Fruit fly (Drosophila melanogaster): ENCODE data around the gene CG6503.

The CG6503 gene

DNA sequence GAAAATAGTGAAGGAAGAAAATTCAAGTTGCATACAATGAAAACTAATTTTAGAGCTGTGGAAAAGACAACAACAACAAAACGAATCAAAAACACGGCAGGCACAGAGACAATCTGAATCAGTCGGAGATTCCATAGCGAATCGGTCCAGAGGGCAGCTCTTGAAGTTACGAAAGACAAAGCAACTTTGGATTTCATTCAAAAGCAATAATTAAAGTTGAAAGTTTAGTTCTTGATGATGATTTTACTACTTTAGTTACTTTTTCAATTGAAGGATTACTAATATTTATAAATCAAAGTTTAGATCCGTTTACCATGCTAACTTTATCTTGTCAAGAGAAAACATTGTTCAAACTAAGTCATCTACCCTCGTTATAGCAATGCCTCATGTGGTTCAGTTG lies 18.4 kb upstream of the CG6503 start:
- TF ChIP-seq CTCF (optimal IDR thresholded peaks at IDR 0.05), result no peak
- TF ChIP-seq CG8478 (optimal IDR thresholded peaks at IDR 0.05), result no peak

- no peak for TF ChIP-seq CTCF (optimal IDR thresholded peaks at IDR 0.05)
- no peak for TF ChIP-seq CG8478 (optimal IDR thresholded peaks at IDR 0.05)
These were observed 17.8 kb upstream of the CG6503 start for dm6 chr3R:26442609-26443180.

dm6 chr3R:26440455-26441196 lies 15.7 kb upstream of the CG6503 start, which contains the start of gene tx:
TSS of gene tx (plus strand) at chr3R:26440778.
- no peak for TF ChIP-seq CTCF (optimal IDR thresholded peaks at IDR 0.05)
- TF ChIP-seq CG8478 (optimal IDR thresholded peaks at IDR 0.05), result no peak

DNA sequence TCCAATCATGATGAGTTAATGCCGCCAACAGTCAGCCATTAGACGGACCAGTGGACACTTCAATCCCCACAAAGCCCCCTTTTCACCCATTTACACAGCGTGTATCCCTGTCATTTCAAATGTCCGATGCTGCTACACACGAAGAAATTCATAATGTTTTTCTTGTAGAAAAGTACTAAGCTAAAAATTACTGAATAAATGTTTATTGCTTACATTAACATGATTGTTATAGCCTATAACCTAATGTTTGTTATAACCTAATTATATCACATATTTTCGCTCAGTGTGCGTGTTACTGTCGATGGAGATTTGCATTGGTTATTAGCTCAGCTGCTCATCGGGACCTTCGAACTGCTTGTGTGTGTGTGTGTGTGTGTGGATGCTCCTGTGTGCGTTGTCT lies 11.6 kb upstream of the CG6503 start:
- TF ChIP-seq CTCF (optimal IDR thresholded peaks at IDR 0.05) (no peak), CG8478 (optimal IDR thresholded peaks at IDR 0.05) (no peak)

DNA sequence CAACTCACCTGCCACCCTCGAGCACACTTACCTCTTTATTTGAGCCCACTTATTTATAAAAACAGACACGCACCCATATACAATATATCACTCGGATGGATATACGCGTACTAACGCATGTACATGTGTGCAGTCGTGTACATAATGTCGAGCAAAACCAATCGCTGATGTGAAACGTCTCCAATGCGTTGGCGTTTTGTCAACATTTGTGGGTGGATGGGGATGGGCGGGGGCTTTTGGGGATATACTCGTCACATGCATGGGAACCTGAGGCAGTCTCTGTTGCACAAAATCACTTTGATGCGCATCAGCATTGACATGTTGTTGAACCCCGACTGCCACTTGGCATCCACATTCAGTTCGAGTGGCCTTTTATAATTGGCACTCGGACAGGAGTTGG lies 11.1 kb upstream of the CG6503 start:
- TF ChIP-seq CG8478 (optimal IDR thresholded peaks at IDR 0.05), result no peak
- TF ChIP-seq CTCF (optimal IDR thresholded peaks at IDR 0.05), result no peak

DNA sequence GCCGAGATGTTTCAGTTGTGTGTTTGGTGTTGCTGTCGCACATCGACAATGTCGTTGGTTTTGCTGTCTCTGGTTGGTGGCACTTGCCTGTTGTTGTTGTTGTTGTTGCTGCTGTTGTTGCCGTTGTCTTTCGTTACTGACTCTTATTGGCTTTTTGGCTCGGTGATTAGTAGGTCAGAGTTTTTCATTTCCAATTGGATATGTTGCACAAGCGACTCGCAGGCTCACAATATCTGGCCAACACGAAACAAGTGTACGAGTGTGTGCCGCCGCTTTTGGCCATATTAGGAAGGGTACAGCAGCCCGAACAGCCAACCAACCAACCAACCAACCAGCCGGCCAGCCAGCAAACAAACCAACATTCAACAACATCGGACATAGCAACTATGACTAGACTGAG lies 8.8 kb upstream of the CG6503 start:
- TF ChIP-seq CG8478 (optimal IDR thresholded peaks at IDR 0.05) (no peak), CTCF (optimal IDR thresholded peaks at IDR 0.05) (no peak)

- no peak for TF ChIP-seq CG8478 (optimal IDR thresholded peaks at IDR 0.05)
- no peak for TF ChIP-seq CTCF (optimal IDR thresholded peaks at IDR 0.05)
These were observed 8.1 kb upstream of the CG6503 start for dm6 chr3R:26432978-26433377.

DNA sequence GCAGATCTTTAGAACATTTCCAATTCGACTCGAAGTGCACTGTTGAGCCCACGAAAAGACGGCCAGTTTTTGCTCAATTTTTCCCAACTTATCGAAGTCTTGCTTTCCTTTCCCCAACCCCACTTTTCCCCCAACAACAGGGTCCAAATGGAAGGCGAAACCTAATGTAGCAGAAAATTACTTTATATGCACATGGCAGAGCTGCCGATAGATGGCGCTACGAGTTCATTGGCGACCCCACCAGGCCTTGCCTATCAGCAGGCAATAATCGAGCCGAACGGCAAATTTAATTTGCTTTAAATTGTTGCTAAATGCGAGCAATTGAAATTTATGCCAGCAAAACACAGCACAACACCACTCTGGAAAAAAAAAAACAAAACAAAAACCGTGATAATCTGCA lies 7.6 kb upstream of the CG6503 start:
- TF ChIP-seq CTCF (optimal IDR thresholded peaks at IDR 0.05), result peak; percentile 72 to 78
- no peak for TF ChIP-seq CG8478 (optimal IDR thresholded peaks at IDR 0.05)

DNA sequence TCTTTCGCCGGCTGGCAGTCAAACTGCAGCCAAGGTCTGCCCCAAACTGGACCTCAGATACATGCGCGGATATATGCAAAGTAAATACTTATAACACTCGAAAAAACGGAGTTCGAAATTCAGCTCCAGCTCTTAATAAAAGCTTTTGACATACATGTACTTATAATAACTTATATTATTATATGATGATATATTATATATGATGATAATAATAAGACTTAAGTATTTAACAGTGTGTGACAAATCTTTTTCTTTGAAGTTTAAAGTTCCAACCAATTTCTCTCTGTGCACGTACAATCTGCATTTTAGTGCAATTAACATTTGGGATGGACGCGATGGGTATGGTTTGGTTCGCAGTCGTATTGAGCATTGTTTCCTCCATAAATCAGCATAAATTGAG lies 4.7 kb upstream of the CG6503 start:
- TF ChIP-seq CG8478 (optimal IDR thresholded peaks at IDR 0.05), result no peak
- no peak for TF ChIP-seq CTCF (optimal IDR thresholded peaks at IDR 0.05)

dm6 chr3R:26428220-26428619 lies 3.3 kb upstream of the CG6503 start:
- TF ChIP-seq CG8478 (optimal IDR thresholded peaks at IDR 0.05) (no peak), CTCF (optimal IDR thresholded peaks at IDR 0.05) (no peak)

DNA sequence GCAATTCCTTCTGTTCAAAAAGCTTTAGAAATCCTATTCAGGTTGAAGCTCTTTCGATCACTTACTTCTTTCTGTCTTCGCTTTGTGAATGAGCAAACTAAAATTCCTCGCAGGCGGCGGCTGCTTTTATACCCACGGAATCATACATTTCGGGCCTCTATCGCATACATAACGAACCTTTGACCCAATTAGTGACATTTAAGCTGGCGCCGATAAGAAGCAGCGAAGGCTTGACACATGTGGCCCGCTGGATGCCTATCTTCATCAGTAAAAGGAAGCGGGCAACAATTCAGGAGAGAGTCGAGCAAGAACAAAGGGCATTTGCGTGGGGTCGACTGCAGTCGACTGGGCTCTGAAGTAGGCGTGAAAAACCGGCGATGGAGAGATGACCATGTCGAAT lies 776 bp upstream of the CG6503 start, which contains the start of gene CG34291:
TSS of gene CG34291 (minus strand) at position 101 of the 400 bp plus-strand sequence.
- TF ChIP-seq CG8478 (optimal IDR thresholded peaks at IDR 0.05) (no peak), CTCF (optimal IDR thresholded peaks at IDR 0.05) (no peak)

DNA sequence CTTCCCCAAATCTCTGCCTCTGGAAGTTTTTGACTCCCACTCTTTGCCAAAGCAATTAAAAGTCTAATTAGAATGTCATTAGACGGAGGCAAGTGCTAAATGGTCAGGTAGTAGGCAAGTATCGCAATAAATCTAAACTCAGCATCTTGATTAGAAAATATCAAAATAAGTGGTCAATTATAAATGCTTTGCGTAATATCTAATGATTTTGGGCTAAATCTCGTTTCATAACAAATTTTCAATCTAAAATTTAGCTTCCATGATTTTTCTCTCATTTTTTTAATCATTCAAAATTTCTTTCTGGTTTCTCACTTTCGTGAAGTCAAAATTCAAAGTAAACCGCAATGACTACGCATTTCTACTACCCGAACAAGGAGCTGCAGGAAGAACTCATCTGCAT lies 11.1 kb downstream of the CG6503 start, which contains the start of gene Ald2:
TSS of gene Ald2 (plus strand) at position 301 of the 400 bp plus-strand sequence.
- TF ChIP-seq CG8478 (optimal IDR thresholded peaks at IDR 0.05), result no peak
- TF ChIP-seq CTCF (optimal IDR thresholded peaks at IDR 0.05), result no peak

- TF ChIP-seq CTCF (optimal IDR thresholded peaks at IDR 0.05) (no peak), CG8478 (optimal IDR thresholded peaks at IDR 0.05) (no peak)
These were observed 15.1 kb downstream of the CG6503 start for dm6 chr3R:26409780-26410179.

DNA sequence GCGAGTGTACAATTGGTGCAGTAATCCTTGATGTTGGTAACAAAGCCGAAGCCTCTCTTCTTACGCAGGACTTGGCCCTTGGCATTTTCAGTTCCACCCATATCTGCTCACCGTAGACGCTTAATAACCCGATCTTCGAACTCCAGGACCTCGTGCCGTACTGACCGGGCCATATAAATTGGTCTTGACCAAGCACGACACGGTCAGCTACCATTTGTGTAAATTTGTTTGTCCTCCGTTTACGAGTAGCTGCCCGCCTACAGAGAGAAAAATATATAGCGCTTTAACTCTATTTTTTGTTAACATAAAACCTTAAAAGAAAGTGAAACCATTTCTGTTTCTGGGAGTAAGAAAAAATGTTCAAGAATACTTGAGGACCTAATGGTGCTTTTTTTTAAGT lies 21.3 kb downstream of the CG6503 start, which contains the start of gene ppk15:
TSS of gene ppk15 (minus strand) at position 101 of the 400 bp plus-strand sequence.
- TF ChIP-seq CTCF (optimal IDR thresholded peaks at IDR 0.05), result no peak
- no peak for TF ChIP-seq CG8478 (optimal IDR thresholded peaks at IDR 0.05)

All from S2 (cell line).